Worm (Caenorhabditis elegans) whole organism, young adult: ENCODE measurements around the gene F14F7.4.
A peak's percentile ranks its signal among the peaks of the same experiment; 100 is the strongest.

Experiments used
- B0019.2 ChIP-seq: fragments of 200-800 bp; sonication (Bioruptor generic); conservative IDR thresholded peaks from 2 replicates; pipeline ENCODE4 v1.3.6; 2022; ENCODE audit warnings: missing genetic modification reagents, missing genetic modification characterization, missing compliant biosample characterization
- B0035.1 ChIP-seq: sonication (generic microtip); optimal IDR thresholded peaks from 2 replicates; lab custom pipeline; 2016; ENCODE audit warnings: missing genetic modification characterization, mild to moderate bottlenecking, missing compliant biosample characterization, missing genotype, missing genetic modification reagents
- C06A6.2 ChIP-seq: fragments of 200-800 bp; sonication (Bioruptor generic); conservative IDR thresholded peaks from 2 replicates; pipeline ENCODE4 v1.3.6; 2022; ENCODE audit warnings: missing genetic modification characterization, missing compliant biosample characterization
- F33H1.4 ChIP-seq: fragments of 200-800 bp; sonication (Bioruptor generic); IDR thresholded peaks from 2 replicates; pipeline ENCODE4 v1.3.6; 2022; ENCODE audit warnings: missing genetic modification reagents, missing genetic modification characterization, missing compliant biosample characterization
- F39B2.1 ChIP-seq: fragments of 200-800 bp; sonication (Bioruptor generic); IDR thresholded peaks from 2 replicates; pipeline ENCODE4 v1.3.6; 2022; ENCODE audit warnings: missing genetic modification reagents, missing genetic modification characterization, missing compliant biosample characterization
- F49E8.2 ChIP-seq: sonication (generic microtip); optimal IDR thresholded peaks from 3 replicates; lab custom pipeline; 2017; ENCODE audit warnings: missing genetic modification characterization, mild to moderate bottlenecking, missing compliant biosample characterization, antibody characterized with exemption, moderate library complexity; ENCODE audit not compliant: insufficient read depth
- F55B11.4 ChIP-seq: sonication (generic microtip); optimal IDR thresholded peaks from 2 replicates; lab custom pipeline; 2016; ENCODE audit warnings: missing compliant biosample characterization, missing genetic modification characterization, borderline replicate concordance; ENCODE audit not compliant: insufficient read depth
- Y56A3A.18 ChIP-seq: fragments of 200-800 bp; sonication (Bioruptor generic); IDR thresholded peaks from 2 replicates; pipeline ENCODE4 v1.3.6; 2022; ENCODE audit warnings: missing genetic modification reagents, missing genetic modification characterization, missing compliant biosample characterization
- aptf-2 ChIP-seq: fragments of 200-800 bp; sonication (Bioruptor generic); conservative IDR thresholded peaks from 2 replicates; pipeline ENCODE4 v1.3.6; 2022; ENCODE audit warnings: missing genetic modification reagents, missing genetic modification characterization, missing compliant biosample characterization
- attf-5 ChIP-seq: fragments of 200-800 bp; sonication (Bioruptor generic); optimal IDR thresholded peaks from 2 replicates; lab custom pipeline; 2018; ENCODE audit warnings: mild to moderate bottlenecking, missing genetic modification characterization, missing compliant biosample characterization
- bed-1 ChIP-seq: fragments of 200-800 bp; sonication (Bioruptor generic); IDR thresholded peaks from 2 replicates; pipeline ENCODE4 v1.3.6; 2022; ENCODE audit warnings: missing genetic modification reagents, missing genetic modification characterization, missing compliant biosample characterization
- bed-2 ChIP-seq: fragments of 200-800 bp; sonication (Bioruptor generic); IDR thresholded peaks from 2 replicates; pipeline ENCODE4 v1.3.6; 2022; ENCODE audit warnings: missing genetic modification reagents, missing genetic modification characterization, missing compliant biosample characterization
- ccch-3 ChIP-seq: fragments of 200-800 bp; sonication (Bioruptor generic); optimal IDR thresholded peaks from 2 replicates; lab custom pipeline; 2018; ENCODE audit warnings: mild to moderate bottlenecking, missing genetic modification characterization, missing compliant biosample characterization
- cebp-1 ChIP-seq, 2 experiments: fragments of 200-800 bp in 1 of 2; sonication (Bioruptor generic) in 1 of 2; sonication (generic microtip) in 1 of 2; IDR thresholded peaks in 1 of 2; optimal IDR thresholded peaks in 1 of 2; 2 replicates each; pipeline versions ENCODE4 v1.3.6 to Lab custom; 2017 to 2022; ENCODE audit warnings: missing compliant biosample characterization in 2 of 2, missing genetic modification characterization in 2 of 2, mild to moderate bottlenecking in 1 of 2, missing genetic modification reagents in 1 of 2, moderate library complexity in 1 of 2
- cebp-2 ChIP-seq: fragments of 200-800 bp; sonication (Bioruptor generic); IDR thresholded peaks from 2 replicates; pipeline ENCODE4 v1.3.6; 2022; ENCODE audit warnings: missing genetic modification characterization, missing compliant biosample characterization
- ceh-100 ChIP-seq: fragments of 200-800 bp; sonication (Bioruptor generic); IDR thresholded peaks from 2 replicates; pipeline ENCODE4 v1.3.6; 2022; ENCODE audit warnings: missing genetic modification reagents, missing genetic modification characterization, missing compliant biosample characterization
- ceh-27 ChIP-seq: fragments of 200-800 bp; sonication (Bioruptor generic); optimal IDR thresholded peaks from 2 replicates; lab custom pipeline; 2018; ENCODE audit warnings: mild to moderate bottlenecking, missing genetic modification characterization, moderate library complexity, missing compliant biosample characterization
- ceh-40 ChIP-seq: fragments of 200-800 bp; sonication (Bioruptor generic); IDR thresholded peaks from 2 replicates; pipeline ENCODE4 v1.3.6; 2022; ENCODE audit warnings: missing genetic modification characterization, missing compliant biosample characterization
- dox-1 ChIP-seq: fragments of 200-800 bp; sonication (Bioruptor generic); IDR thresholded peaks from 2 replicates; pipeline ENCODE4 v1.3.6; 2022; ENCODE audit warnings: missing genetic modification reagents, missing genetic modification characterization, missing compliant biosample characterization
- efl-1 ChIP-seq: fragments of 150-350 bp; optimal IDR thresholded peaks from 2 replicates; lab custom pipeline; 2014; ENCODE audit warnings: missing biosample characterization, missing genetic modification reagents, missing genetic modification characterization
- egl-44 ChIP-seq: fragments of 200-800 bp; sonication (Bioruptor generic); IDR thresholded peaks from 2 replicates; pipeline ENCODE4 v1.3.6; 2022; ENCODE audit warnings: missing genetic modification reagents, missing genetic modification characterization, missing compliant biosample characterization
- fkh-3 ChIP-seq: sonication (generic microtip); optimal IDR thresholded peaks from 2 replicates; lab custom pipeline; 2016; ENCODE audit warnings: mild to moderate bottlenecking, missing genetic modification characterization, missing compliant biosample characterization
- hlh-12 ChIP-seq: sonication (generic microtip); optimal IDR thresholded peaks from 2 replicates; lab custom pipeline; 2016; ENCODE audit warnings: missing genetic modification characterization, missing compliant biosample characterization
- hlh-26 ChIP-seq: fragments of 200-800 bp; sonication (Bioruptor generic); conservative IDR thresholded peaks from 2 replicates; pipeline ENCODE4 v1.3.6; 2022; ENCODE audit warnings: missing genetic modification reagents, missing genetic modification characterization, missing compliant biosample characterization
- hmg-1.2 ChIP-seq: fragments of 200-800 bp; sonication (Bioruptor generic); IDR thresholded peaks from 2 replicates; pipeline ENCODE4 v1.3.6; 2022; ENCODE audit warnings: missing genetic modification reagents, missing genetic modification characterization, missing compliant biosample characterization
- hmg-20 ChIP-seq: fragments of 200-800 bp; sonication (Bioruptor generic); IDR thresholded peaks from 2 replicates; pipeline ENCODE4 v1.3.6; 2022; ENCODE audit warnings: missing genetic modification reagents, missing genetic modification characterization, missing compliant biosample characterization
- lir-1 ChIP-seq: fragments of 200-800 bp; sonication (Bioruptor generic); conservative IDR thresholded peaks from 2 replicates; pipeline ENCODE4 v1.3.6; 2022; ENCODE audit warnings: missing genetic modification reagents, missing genetic modification characterization, missing compliant biosample characterization
- madf-10 ChIP-seq: sonication (generic microtip); optimal IDR thresholded peaks from 2 replicates; lab custom pipeline; 2016; ENCODE audit warnings: mild to moderate bottlenecking, missing genetic modification characterization, missing compliant biosample characterization
- mel-28 ChIP-seq: sonication (generic microtip); optimal IDR thresholded peaks from 2 replicates; lab custom pipeline; 2016; ENCODE audit warnings: borderline replicate concordance, mild to moderate bottlenecking, missing genetic modification characterization, missing compliant biosample characterization
- nhr-120 ChIP-seq: fragments of 200-800 bp; sonication (Bioruptor generic); IDR thresholded peaks from 2 replicates; pipeline ENCODE4 v1.3.6; 2022; ENCODE audit warnings: missing genetic modification characterization, missing compliant biosample characterization
- nhr-27 ChIP-seq: fragments of 200-800 bp; sonication (Bioruptor generic); optimal IDR thresholded peaks from 2 replicates; lab custom pipeline; 2018; ENCODE audit warnings: mild to moderate bottlenecking, missing genetic modification characterization, moderate library complexity, missing compliant biosample characterization
- pha-4 ChIP-seq: fragments of 150-350 bp; sonication (generic microtip); optimal IDR thresholded peaks from 2 replicates; lab custom pipeline; 2014; ENCODE audit warnings: missing biosample characterization, missing genetic modification reagents, missing genetic modification characterization
- repo-1 ChIP-seq: sonication (generic microtip); optimal IDR thresholded peaks from 2 replicates; lab custom pipeline; 2017; ENCODE audit warnings: mild to moderate bottlenecking, missing genetic modification characterization, missing compliant biosample characterization
- rpc-1 ChIP-seq, 2 experiments: fragments of 150-350 bp in 1 of 2; sonication (generic microtip) in 1 of 2; optimal IDR thresholded peaks; 2 replicates each; lab custom pipeline; 2014 to 2018; ENCODE audit warnings: missing biosample characterization in 1 of 2, missing genetic modification characterization in 1 of 2, missing genetic modification reagents in 1 of 2, missing genotype in 1 of 2
- sdz-38 ChIP-seq: sonication (generic microtip); optimal IDR thresholded peaks from 2 replicates; lab custom pipeline; 2016; ENCODE audit warnings: missing genotype, missing genetic modification characterization, missing compliant biosample characterization
- sea-2 ChIP-seq: fragments of 200-800 bp; sonication (Bioruptor generic); IDR thresholded peaks from 2 replicates; pipeline ENCODE4 v1.3.6; 2022; ENCODE audit warnings: missing genetic modification characterization, missing compliant biosample characterization
- snpc-3.4 ChIP-seq: sonication (generic microtip); optimal IDR thresholded peaks from 2 replicates; lab custom pipeline; 2017; ENCODE audit warnings: missing genetic modification characterization, mild to moderate bottlenecking, missing compliant biosample characterization, antibody characterized with exemption, moderate library complexity, missing genotype, missing genetic modification reagents
- sptf-2 ChIP-seq: fragments of 200-800 bp; sonication (Bioruptor generic); optimal IDR thresholded peaks from 2 replicates; lab custom pipeline; 2018; ENCODE audit warnings: mild to moderate bottlenecking, missing genetic modification characterization, missing compliant biosample characterization
- tbp1 ChIP-seq: fragments of 200-800 bp; sonication (Bioruptor generic); optimal IDR thresholded peaks from 2 replicates; lab custom pipeline; 2018; ENCODE audit warnings: mild to moderate bottlenecking, missing genetic modification characterization, missing compliant biosample characterization
- tlf-1 ChIP-seq: fragments of 200-800 bp; sonication (Bioruptor generic); optimal IDR thresholded peaks from 2 replicates; lab custom pipeline; 2018; ENCODE audit warnings: mild to moderate bottlenecking, missing genetic modification characterization, missing compliant biosample characterization
- xnd-1 ChIP-seq: sonication (generic microtip); optimal IDR thresholded peaks from 2 replicates; lab custom pipeline; 2016; ENCODE audit warnings: missing genotype, missing genetic modification reagents, missing genetic modification characterization, missing compliant biosample characterization
- ztf-18 ChIP-seq: sonication (generic microtip); optimal IDR thresholded peaks from 2 replicates; lab custom pipeline; 2016; ENCODE audit warnings: missing genotype, mild to moderate bottlenecking, missing genetic modification characterization, missing compliant biosample characterization

F14F7.4 gene

DNA sequence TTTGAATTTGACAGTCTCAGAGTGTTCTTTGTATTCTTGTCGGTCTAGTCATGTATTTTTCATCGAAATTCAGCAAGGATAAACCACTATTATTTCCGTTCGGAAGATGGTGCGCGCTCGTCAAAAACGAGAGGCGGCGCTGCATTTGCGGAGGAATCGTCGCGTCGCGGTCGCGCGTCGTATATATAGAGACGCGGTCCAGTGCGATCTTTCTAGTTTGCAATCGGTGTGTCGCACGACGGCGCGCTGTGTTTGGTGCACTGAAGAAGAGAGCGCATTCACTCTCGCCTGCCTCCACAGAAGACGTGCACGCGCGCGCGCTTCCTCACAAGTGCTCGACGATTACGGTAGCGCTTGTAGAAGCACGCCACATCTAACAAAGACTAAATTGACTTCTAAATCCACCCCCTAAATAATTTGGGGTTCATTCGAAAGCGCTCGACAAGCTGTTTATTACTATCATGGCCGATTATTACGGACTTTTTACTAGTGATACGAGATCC, 41.1 kb upstream of the F14F7.4 start, which contains the start of gene Y39E4B.6 (continued):
- no peak for TF ChIP-seq F55B11.4 (tag; lab: Kevin White, UChicago)
- peak; percentile 81; the same call in 1 of the 2 replicates for TF ChIP-seq cebp-1 (GFP tag; IDR thresholded peaks at IDR 0.05; lab: Robert Waterston, UW)
- TF ChIP-seq cebp-1 (tag; optimal IDR thresholded peaks at IDR 0.05; lab: Kevin White, UChicago): peak; percentile 95
- TF ChIP-seq ceh-27: peak; percentile 98

DNA sequence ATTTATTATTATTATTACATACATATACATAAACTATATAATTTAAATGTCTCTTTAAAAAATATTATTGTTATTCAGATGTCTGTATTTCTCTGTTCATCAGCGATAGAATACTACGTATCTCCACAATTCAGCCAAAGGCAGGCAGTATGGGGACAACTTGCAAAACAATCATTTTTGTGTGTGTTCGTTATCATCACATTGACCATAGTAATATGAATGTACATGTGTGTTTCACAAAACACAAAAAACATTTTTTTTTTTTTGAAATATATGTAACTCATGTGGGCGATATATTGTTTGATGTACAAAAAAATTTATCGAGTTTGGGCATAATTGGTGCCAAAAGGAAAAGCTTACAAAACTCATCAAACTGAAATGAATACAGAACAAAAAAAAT, 39.9 kb upstream of the F14F7.4 start:
- TF ChIP-seq lir-1 (no peak), mel-28 (no peak), Y56A3A.18 (GFP tag; lab: Robert Waterston, UW) (no peak), B0035.1 (tag; lab: Kevin White, UChicago) (no peak), rpc-1 (optimal IDR thresholded peaks at IDR 0.05; lab: Kevin White, UChicago) (no peak), rpc-1 (tag; optimal IDR thresholded peaks at IDR 0.05; lab: Kevin White, UChicago) (no peak), ceh-27 (no peak), F39B2.1 (GFP tag; lab: Robert Waterston, UW) (no peak), dox-1 (no peak), hlh-12 (no peak), hmg-1.2 (GFP tag; lab: Robert Waterston, UW) (no peak), F55B11.4 (tag; lab: Kevin White, UChicago) (no peak), F33H1.4 (GFP tag; lab: Robert Waterston, UW) (no peak), bed-1 (GFP tag; lab: Robert Waterston, UW) (no peak), xnd-1 (tag; lab: Kevin White, UChicago) (no peak), F49E8.2 (tag; lab: Kevin White, UChicago) (no peak)
- TF ChIP-seq, all 124 proteins: peak for 0

- TF ChIP-seq C06A6.2 (peak; percentile 68), ceh-40 (GFP tag; lab: Robert Waterston, UW) (no peak), ccch-3 (GFP tag; lab: Kevin White, UChicago) (no peak), tbp1 (GFP tag; lab: Kevin White, UChicago) (peak; percentile 44), snpc-3.4 (tag; lab: Kevin White, UChicago) (no peak), ztf-18 (peak; percentile 24), B0019.2 (GFP tag; lab: Robert Waterston, UW) (no peak), tlf-1 (no peak), madf-10 (tag; lab: Kevin White, UChicago) (peak; percentile 81), sptf-2 (GFP tag; lab: Kevin White, UChicago) (no peak), repo-1 (tag; lab: Kevin White, UChicago) (no peak), mel-28 (no peak), attf-5 (GFP tag; lab: Kevin White, UChicago) (peak; percentile 82), hlh-26 (no peak), aptf-2 (GFP tag; lab: Robert Waterston, UW) (no peak), sea-2 (GFP tag; lab: Robert Waterston, UW) (no peak), ceh-100 (no peak), pha-4 (tag; lab: Kevin White, UChicago) (no peak), hmg-20 (GFP tag; lab: Robert Waterston, UW) (no peak), sdz-38 (tag; lab: Kevin White, UChicago) (no peak), nhr-27 (peak; percentile 59), cebp-2 (GFP tag; lab: Robert Waterston, UW) (no peak), efl-1 (GFP tag; lab: Kevin White, UChicago) (no peak), bed-1 (GFP tag; lab: Robert Waterston, UW) (no peak), Y56A3A.18 (GFP tag; lab: Robert Waterston, UW) (0 out of 2 replicates have a peak, but pooled peaks have one; percentile 41), egl-44 (GFP tag; lab: Robert Waterston, UW) (no peak), nhr-120 (GFP tag; lab: Robert Waterston, UW) (no peak), bed-2 (GFP tag; lab: Robert Waterston, UW) (peak; percentile 12; the same call in 1 of the 2 replicates), fkh-3 (tag; lab: Kevin White, UChicago) (no peak)
Observed at ce11 chrIII:13067884-13068767, 38.6 kb upstream of the F14F7.4 start.
